Fruit fly (Drosophila melanogaster): ENCODE results near the gene GATAe.
A peak's percentile ranks its signal among the peaks of the same experiment; 100 is the strongest.

Gene GATAe

dm6 chr3R:16046030-16046429 lies 37.1 kb downstream of the GATAe start, which contains the start of gene Jhbp5:
Jhbp5 (minus strand) TSS chr3R:16046130.
- no peak for TF ChIP-seq CG8478 (optimal IDR thresholded peaks at IDR 0.05)

dm6 chr3R:16049369-16049768 lies 40.5 kb downstream of the GATAe start, which contains the start of the genes IKKbeta and CG5013:
IKKbeta (minus strand) TSS chr3R:16049421.
CG5013 (plus strand) TSS chr3R:16049670.
- TF ChIP-seq CTCF (optimal IDR thresholded peaks at IDR 0.05) = peak in 1 of 2 experiments; percentile 19
- TF ChIP-seq CG8478 (optimal IDR thresholded peaks at IDR 0.05) = no peak

dm6 chr3R:16050621-16051328 lies 41.9 kb downstream of the GATAe start, which contains the start of gene msps:
msps (plus strand) TSS chr3R:16050801.
- TF ChIP-seq CG8478 (optimal IDR thresholded peaks at IDR 0.05) = no peak
- TF ChIP-seq CTCF (optimal IDR thresholded peaks at IDR 0.05) = peak; percentile 2 to 22

dm6 chr3R:16051329-16051679 lies 42.4 kb downstream of the GATAe start:
- no peak for TF ChIP-seq CG8478 (optimal IDR thresholded peaks at IDR 0.05)
- TF ChIP-seq CTCF (optimal IDR thresholded peaks at IDR 0.05) = no peak

- no peak for TF ChIP-seq CG8478 (optimal IDR thresholded peaks at IDR 0.05)
These were observed 58.6 kb downstream of the GATAe start, which contains the start of gene CG10185 for dm6 chr3R:16067494-16067893. CG10185 (minus strand) TSS chr3R:16067594.

Measured in S2 (cell line).